Fruit fly (Drosophila melanogaster) whole organism, pupa: ENCODE data around the gene PK1-R.
A peak's percentile ranks its signal among the peaks of the same experiment; 100 is the strongest.

ENCODE experiments used
- CG10348 ChIP-seq: fragments of 200-800 bp; sonication (Bioruptor generic); IDR thresholded peaks from 2 replicates; pipeline ENCODE4 v1.3.6; 2022; ENCODE audit warnings: missing biosample characterization, missing genetic modification characterization
- CG12605 ChIP-seq: fragments of 200-800 bp; sonication (Bioruptor generic); IDR thresholded peaks from 2 replicates; pipeline ENCODE4 v1.3.6; 2022; ENCODE audit warnings: missing biosample characterization, missing genetic modification characterization
- CG13204 ChIP-seq: fragments of 200-800 bp; sonication (Bioruptor generic); optimal IDR thresholded peaks from 2 replicates; lab custom pipeline; 2018; ENCODE audit warnings: missing biosample characterization, mild to moderate bottlenecking, missing genetic modification characterization, moderate library complexity
- CG14655 ChIP-seq: fragments of 200-800 bp; sonication (Bioruptor generic); optimal IDR thresholded peaks from 3 replicates; lab custom pipeline; 2017; ENCODE audit warnings: mild to moderate bottlenecking, missing biosample characterization, missing genetic modification reagents, missing genetic modification characterization
- CG15710 ChIP-seq: fragments of 200-800 bp; sonication (Bioruptor generic); optimal IDR thresholded peaks from 2 replicates; lab custom pipeline; 2018; ENCODE audit warnings: missing biosample characterization, mild to moderate bottlenecking, missing genetic modification characterization, moderate library complexity
- CG17806 ChIP-seq: fragments of 200-800 bp; sonication (Bioruptor generic); optimal IDR thresholded peaks from 2 replicates; lab custom pipeline; 2018; ENCODE audit warnings: missing biosample characterization, mild to moderate bottlenecking, missing genetic modification characterization, moderate library complexity
- CG32121 ChIP-seq: fragments of 200-800 bp; sonication (Bioruptor generic); IDR thresholded peaks from 2 replicates; pipeline ENCODE4 v1.3.6; 2022; ENCODE audit warnings: missing biosample characterization, missing genetic modification characterization
- CG34367 ChIP-seq: fragments of 200-800 bp; sonication (Bioruptor generic); optimal IDR thresholded peaks from 2 replicates; lab custom pipeline; 2018; ENCODE audit warnings: missing biosample characterization, mild to moderate bottlenecking, missing genetic modification characterization
- CG4496 ChIP-seq: fragments of 200-800 bp; sonication (Bioruptor generic); IDR thresholded peaks from 3 replicates; pipeline ENCODE4 v1.3.6; 2022; ENCODE audit warnings: missing biosample characterization, missing genetic modification characterization
- CG8159 ChIP-seq: fragments of 200-800 bp; sonication (Bioruptor generic); optimal IDR thresholded peaks from 3 replicates; lab custom pipeline; 2018; ENCODE audit warnings: missing biosample characterization, mild to moderate bottlenecking, missing genetic modification characterization, moderate library complexity
- CG8301 ChIP-seq: fragments of 200-800 bp; sonication (Bioruptor generic); optimal IDR thresholded peaks from 2 replicates; lab custom pipeline; 2018; ENCODE audit warnings: missing biosample characterization, mild to moderate bottlenecking, missing genetic modification characterization
- CG9948 ChIP-seq: fragments of 200-800 bp; sonication (Bioruptor generic); optimal IDR thresholded peaks from 2 replicates; lab custom pipeline; 2018; ENCODE audit warnings: missing biosample characterization, mild to moderate bottlenecking, missing genetic modification characterization, moderate library complexity
- D1 ChIP-seq: fragments of 200-800 bp; sonication (Bioruptor generic); optimal IDR thresholded peaks from 2 replicates; lab custom pipeline; 2018; ENCODE audit warnings: missing biosample characterization, mild to moderate bottlenecking, missing genetic modification characterization, moderate library complexity
- EcR ChIP-seq: fragments of 200-800 bp; sonication (Bioruptor generic); optimal IDR thresholded peaks from 3 replicates; lab custom pipeline; 2019; ENCODE audit warnings: missing biosample characterization, missing genetic modification characterization, mild to moderate bottlenecking, moderate library complexity, missing genetic modification reagents
- Ets98B ChIP-seq: fragments of 200-800 bp; sonication (Bioruptor generic); IDR thresholded peaks from 2 replicates; pipeline ENCODE4 v1.3.6; 2022; ENCODE audit warnings: missing biosample characterization, missing genetic modification characterization
- Pif1A ChIP-seq: fragments of 200-800 bp; sonication (Bioruptor generic); optimal IDR thresholded peaks from 3 replicates; lab custom pipeline; 2016; ENCODE audit warnings: missing biosample characterization, missing genetic modification characterization
- Pif1B ChIP-seq: fragments of 200-800 bp; sonication (Bioruptor generic); optimal IDR thresholded peaks from 3 replicates; lab custom pipeline; 2016; ENCODE audit warnings: missing biosample characterization, missing genetic modification characterization
- Snoo ChIP-seq: fragments of 200-800 bp; sonication (Bioruptor generic); optimal IDR thresholded peaks from 3 replicates; lab custom pipeline; 2017; ENCODE audit warnings: missing biosample characterization, mild to moderate bottlenecking, missing genetic modification characterization, inconsistent platforms
- fd96Ca ChIP-seq: fragments of 200-800 bp; sonication (Bioruptor generic); IDR thresholded peaks from 3 replicates; pipeline ENCODE4 v1.3.6; 2022; ENCODE audit warnings: missing biosample characterization, missing genetic modification characterization
- gl ChIP-seq: fragments of 200-800 bp; sonication (Bioruptor generic); optimal IDR thresholded peaks from 2 replicates; lab custom pipeline; 2018; ENCODE audit warnings: missing biosample characterization, mild to moderate bottlenecking, missing genetic modification characterization
- rn ChIP-seq: fragments of 200-800 bp; sonication (Bioruptor generic); IDR thresholded peaks from 2 replicates; pipeline ENCODE4 v1.3.6; 2022; ENCODE audit warnings: missing biosample characterization, missing genetic modification characterization

PK1-R gene

DNA sequence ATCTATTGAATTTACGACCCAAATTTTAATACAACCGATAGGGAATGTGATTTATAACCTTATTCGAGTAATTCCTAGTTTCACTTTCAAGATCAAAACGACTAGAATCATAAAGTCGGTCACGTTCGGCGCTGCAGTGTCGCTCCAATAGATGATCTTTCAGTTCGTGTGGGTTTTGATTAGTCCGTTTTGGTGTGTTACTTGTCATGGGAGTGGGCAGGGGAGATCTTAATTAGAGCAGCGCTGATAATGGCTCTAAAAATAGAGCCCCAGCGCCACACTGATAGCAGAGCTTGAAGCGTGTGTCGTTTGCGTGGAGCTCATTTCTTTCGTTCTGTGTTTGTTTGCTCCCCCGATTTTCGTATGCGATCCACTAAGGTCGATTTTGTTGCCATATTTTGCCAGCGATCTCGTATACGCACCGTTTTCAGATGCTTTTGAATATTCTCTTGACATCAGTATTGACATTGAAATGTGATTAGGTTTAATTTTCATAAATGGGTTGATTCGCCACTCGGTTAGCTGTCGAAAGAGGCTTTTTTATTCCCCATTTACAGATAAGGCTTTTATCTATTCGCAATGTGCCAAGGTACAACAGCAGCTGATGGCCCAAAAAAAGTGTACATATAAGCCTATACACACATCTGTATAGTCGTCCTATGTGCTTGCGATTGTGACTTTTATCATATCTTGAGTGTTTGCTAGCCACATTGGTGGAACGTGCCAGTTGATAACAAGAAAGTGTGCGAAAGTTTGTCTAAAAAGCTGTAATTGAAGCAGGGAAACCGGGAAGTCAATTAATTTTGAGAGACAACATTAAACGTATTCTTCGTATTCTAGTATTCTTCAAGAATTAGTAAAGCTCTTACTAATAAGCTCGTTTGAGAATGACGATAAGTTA is 44.1 kb downstream of the PK1-R start:
- no peak for TF ChIP-seq CG9948 (tag; lab: Kevin White, UChicago)
- no peak for TF ChIP-seq Snoo (tag; lab: Kevin White, UChicago)
- TF ChIP-seq CG8301 (tag; lab: Kevin White, UChicago) = no peak
- TF ChIP-seq fd96Ca (GFP tag; lab: Robert Waterston, UW) = no peak
- no peak for TF ChIP-seq Pif1B (GFP tag; lab: Kevin White, UChicago)
- TF ChIP-seq CG12605 (GFP tag; lab: Robert Waterston, UW) = no peak
- TF ChIP-seq Pif1A = no peak
- no peak for TF ChIP-seq CG14655 (GFP tag; lab: Kevin White, UChicago)
- TF ChIP-seq CG15710 (tag; lab: Kevin White, UChicago) = no peak
- no peak for TF ChIP-seq CG4496
- TF ChIP-seq CG17806 = no peak
- no peak for TF ChIP-seq rn (GFP tag; lab: Robert Waterston, UW)
- no peak for TF ChIP-seq CG8159 (tag; lab: Kevin White, UChicago)
- TF ChIP-seq CG34367 (tag; lab: Kevin White, UChicago) = no peak
- no peak for TF ChIP-seq CG10348 (GFP tag; lab: Robert Waterston, UW)
- no peak for TF ChIP-seq CG32121
- TF ChIP-seq Ets98B (GFP tag; lab: Robert Waterston, UW) = no peak

- TF ChIP-seq CG13204 (GFP tag; lab: Kevin White, UChicago) (no peak), CG12605 (GFP tag; lab: Robert Waterston, UW) (0 out of 2 replicates have a peak, but pooled peaks have one; percentile 28), Pif1B (GFP tag; lab: Kevin White, UChicago) (peak; percentile 57)
Measured at dm6 chr3R:14057132-14057855, 45.6 kb downstream of the PK1-R start.

DNA sequence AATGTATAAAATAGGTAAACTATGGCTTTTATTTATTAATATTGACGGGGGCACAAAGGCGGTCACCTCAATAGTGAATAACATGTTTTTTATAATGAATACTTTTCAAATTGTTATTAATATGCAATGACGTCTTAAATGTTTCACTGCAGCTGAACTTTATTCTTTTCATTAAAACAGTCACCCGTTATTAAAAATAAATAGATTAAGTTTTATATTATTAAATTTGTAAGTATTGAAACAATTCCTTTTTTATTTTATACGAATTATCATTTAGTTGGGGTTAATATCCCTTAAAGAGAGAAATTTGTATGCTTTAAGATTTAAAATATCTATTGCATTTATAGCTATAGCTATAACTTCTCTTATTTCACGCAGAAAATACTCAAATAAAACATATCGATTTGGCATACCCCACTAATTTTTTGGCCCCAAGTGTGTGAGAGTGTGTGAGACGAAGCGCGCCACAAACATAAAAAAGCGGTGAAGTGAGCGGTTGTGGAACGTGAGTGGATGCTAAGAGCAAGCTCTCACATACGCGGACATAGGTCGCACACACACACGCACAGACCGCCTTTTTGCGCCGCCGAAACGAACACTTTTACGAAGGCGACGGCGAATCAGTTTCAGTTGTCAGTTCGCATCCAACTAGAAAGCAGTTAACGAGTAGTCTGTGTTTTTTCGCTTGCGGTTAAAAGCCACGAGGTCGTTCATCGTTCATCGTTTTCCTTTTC is 46.4 kb downstream of the PK1-R start, which contains the start of gene foxo:
Gene foxo (plus strand): TSS at position 626 of the 734 bp plus-strand sequence.
- TF ChIP-seq CG13204 (GFP tag; lab: Kevin White, UChicago) (peak; percentile 39), CG34367 (tag; lab: Kevin White, UChicago) (peak; percentile 47), CG9948 (tag; lab: Kevin White, UChicago) (peak; percentile 66), CG14655 (GFP tag; lab: Kevin White, UChicago) (peak; percentile 70), CG12605 (GFP tag; lab: Robert Waterston, UW) (peak; percentile 62; the same call in 1 of the 2 replicates), EcR (peak; percentile 43), CG10348 (GFP tag; lab: Robert Waterston, UW) (no peak), CG8301 (tag; lab: Kevin White, UChicago) (peak; percentile 66), D1 (peak; percentile 69), rn (GFP tag; lab: Robert Waterston, UW) (no peak), Pif1B (GFP tag; lab: Kevin White, UChicago) (peak; percentile 43), CG32121 (peak; percentile 60; the same call in 1 of the 2 replicates), CG17806 (peak; percentile 66), CG8159 (tag; lab: Kevin White, UChicago) (peak; percentile 76), gl (no peak), Snoo (tag; lab: Kevin White, UChicago) (peak; percentile 59), CG15710 (tag; lab: Kevin White, UChicago) (peak; percentile 74), fd96Ca (GFP tag; lab: Robert Waterston, UW) (no peak; the same call in 1 of the 3 replicates), CG4496 (peak; percentile 70; the same call in 1 of the 3 replicates), Pif1A (peak; percentile 54), Ets98B (GFP tag; lab: Robert Waterston, UW) (peak; percentile 43)

DNA sequence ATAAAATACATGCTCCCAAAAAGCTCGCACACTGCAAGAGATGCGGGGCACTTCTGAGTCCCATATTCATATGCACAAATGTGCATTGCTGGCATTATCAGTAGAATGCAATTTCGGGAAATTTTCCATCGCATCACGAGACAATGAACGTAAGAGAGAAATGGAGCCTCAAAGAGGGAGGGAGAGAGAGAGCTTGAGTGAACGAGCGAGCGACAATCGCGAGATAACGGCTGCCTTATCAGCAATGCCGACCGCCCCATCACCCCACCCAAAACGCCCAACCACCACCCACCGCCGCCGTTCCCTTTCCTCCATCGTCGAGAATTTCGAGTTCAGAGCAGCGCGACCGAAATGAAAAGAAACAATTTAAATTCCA is 47.0 kb downstream of the PK1-R start:
- TF ChIP-seq CG8301 (tag; lab: Kevin White, UChicago) = no peak
- TF ChIP-seq CG12605 (GFP tag; lab: Robert Waterston, UW) = peak; percentile 34
- no peak for TF ChIP-seq Pif1B (GFP tag; lab: Kevin White, UChicago)
- no peak for TF ChIP-seq CG8159 (tag; lab: Kevin White, UChicago)
- TF ChIP-seq CG4496 = no peak
- peak; percentile 37; the same call in 1 of the 2 replicates for TF ChIP-seq Ets98B (GFP tag; lab: Robert Waterston, UW)
- TF ChIP-seq CG32121 = 0 out of 2 replicates have a peak, but pooled peaks have one; percentile 43
- TF ChIP-seq CG9948 (tag; lab: Kevin White, UChicago) = no peak
- no peak for TF ChIP-seq rn (GFP tag; lab: Robert Waterston, UW)
- peak; percentile 63 for TF ChIP-seq EcR
- no peak for TF ChIP-seq CG15710 (tag; lab: Kevin White, UChicago)
- TF ChIP-seq CG17806 = no peak
- TF ChIP-seq CG10348 (GFP tag; lab: Robert Waterston, UW) = no peak
- peak; percentile 71; the same call in 1 of the 3 replicates for TF ChIP-seq fd96Ca (GFP tag; lab: Robert Waterston, UW)
- TF ChIP-seq Pif1A = no peak

dm6 chr3R:14054103-14054502 is 48.8 kb downstream of the PK1-R start:
- TF ChIP-seq gl (no peak), Pif1B (GFP tag; lab: Kevin White, UChicago) (no peak), CG13204 (GFP tag; lab: Kevin White, UChicago) (no peak), CG12605 (GFP tag; lab: Robert Waterston, UW) (no peak), fd96Ca (GFP tag; lab: Robert Waterston, UW) (no peak)
